Worm (Caenorhabditis elegans) whole organism, midembryonic: ENCODE results near the gene col-83.

Experiments
- cog-1 ChIP-seq: sonication (generic microtip); optimal IDR thresholded peaks from 2 replicates; lab custom pipeline; 2016; ENCODE audit warnings: missing genetic modification characterization, missing compliant biosample characterization
- flt-1 ChIP-seq: fragments of 200-800 bp; sonication (Bioruptor generic); IDR thresholded peaks from 2 replicates; pipeline ENCODE4 v1.3.6; 2022; ENCODE audit warnings: missing genetic modification characterization, missing compliant biosample characterization
- klf-2 ChIP-seq: fragments of 200-800 bp; sonication (Bioruptor generic); conservative IDR thresholded peaks from 2 replicates; pipeline ENCODE4 v1.3.6; 2022; ENCODE audit warnings: missing genetic modification reagents, missing genetic modification characterization, missing compliant biosample characterization
- med-1 ChIP-seq: sonication (generic microtip); optimal IDR thresholded peaks from 2 replicates; lab custom pipeline; 2017; ENCODE audit warnings: missing genetic modification characterization, mild to moderate bottlenecking, missing compliant biosample characterization, antibody characterized with exemption, missing genetic modification reagents; ENCODE audit not compliant: insufficient read depth
- tab-1 ChIP-seq: fragments of 200-800 bp; sonication (Bioruptor generic); IDR thresholded peaks from 2 replicates; pipeline ENCODE4 v1.3.6; 2022; ENCODE audit warnings: missing genetic modification characterization, missing compliant biosample characterization
- ztf-29 ChIP-seq: fragments of 200-800 bp; sonication (Bioruptor generic); IDR thresholded peaks from 2 replicates; pipeline ENCODE4 v1.3.6; 2022; ENCODE audit warnings: missing genetic modification reagents, missing genetic modification characterization, missing compliant biosample characterization

DNA sequence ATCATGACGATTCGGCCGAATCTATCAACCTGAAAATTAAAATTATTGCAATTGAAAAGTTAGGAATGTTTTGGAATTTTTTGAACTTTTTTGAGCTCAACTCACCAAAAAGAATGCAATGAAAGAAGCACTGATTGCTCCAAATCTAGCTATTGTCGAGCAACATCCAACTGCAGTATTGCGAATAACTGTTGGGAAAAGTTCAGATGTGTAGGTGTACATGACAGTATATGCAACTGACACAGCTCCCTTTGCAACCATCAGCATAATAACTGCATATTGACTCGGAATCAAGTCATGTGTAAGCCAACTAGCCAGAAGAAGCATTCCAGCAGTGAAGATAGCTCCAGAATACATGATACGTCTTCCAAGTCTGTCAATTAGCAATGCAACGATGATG is 6.8 kb upstream of the col-83 start:
- no peak for TF ChIP-seq flt-1 (GFP tag; lab: Robert Waterston, UW)
- TF ChIP-seq klf-2 (GFP tag; lab: Robert Waterston, UW) = no peak
- TF ChIP-seq ztf-29 (GFP tag; lab: Robert Waterston, UW) = no peak
- no peak for TF ChIP-seq cog-1 (tag; lab: Kevin White, UChicago)
- no peak for TF ChIP-seq tab-1 (GFP tag; lab: Robert Waterston, UW)
- TF ChIP-seq med-1 = no peak
